Fruit fly (Drosophila melanogaster) whole organism, embryonic: ENCODE results near the gene CG43675.
A peak's percentile ranks its signal among the peaks of the same experiment; 100 is the strongest.

ENCODE experiments used
- Aef1 ChIP-seq: fragments of 200-800 bp; sonication (Bioruptor generic); IDR thresholded peaks from 3 replicates; pipeline ENCODE4 v1.3.6; 2022; ENCODE audit warnings: missing biosample characterization, missing genetic modification characterization
- Asciz ChIP-seq: fragments of 200-800 bp; sonication (Bioruptor generic); optimal IDR thresholded peaks from 2 replicates; lab custom pipeline; 2017; ENCODE audit warnings: missing biosample characterization, mild to moderate bottlenecking, missing genetic modification characterization, missing genetic modification reagents
- CG10959 ChIP-seq: fragments of 200-800 bp; sonication (Bioruptor generic); IDR thresholded peaks from 2 replicates; pipeline ENCODE4 v1.3.6; 2022; ENCODE audit warnings: missing biosample characterization, missing genetic modification characterization
- CG11093 ChIP-seq: fragments of 200-800 bp; sonication (Bioruptor generic); IDR thresholded peaks from 3 replicates; pipeline ENCODE4 v1.3.6; 2022; ENCODE audit warnings: missing biosample characterization, missing genetic modification characterization
- CG11504 ChIP-seq: fragments of 200-800 bp; sonication (Bioruptor generic); optimal IDR thresholded peaks from 3 replicates; lab custom pipeline; 2019; ENCODE audit warnings: missing biosample characterization, mild to moderate bottlenecking, missing genetic modification characterization, moderate library complexity
- CG11695 ChIP-seq: fragments of 200-800 bp; sonication (Bioruptor generic); IDR thresholded peaks from 3 replicates; pipeline ENCODE4 v1.3.6; 2022; ENCODE audit warnings: missing biosample characterization, missing genetic modification characterization
- CG12104 ChIP-seq: fragments of 200-800 bp; sonication (Bioruptor generic); optimal IDR thresholded peaks from 3 replicates; lab custom pipeline; 2016; ENCODE audit warnings: missing biosample characterization, missing genetic modification characterization
- CG14710 ChIP-seq: fragments of 200-800 bp; sonication (Bioruptor generic); optimal IDR thresholded peaks from 3 replicates; lab custom pipeline; 2019; ENCODE audit warnings: missing biosample characterization, mild to moderate bottlenecking, missing genetic modification characterization, moderate library complexity
- CG15011 ChIP-seq: fragments of 200-800 bp; sonication (Bioruptor generic); optimal IDR thresholded peaks from 3 replicates; lab custom pipeline; 2018; ENCODE audit warnings: missing biosample characterization, mild to moderate bottlenecking, missing genetic modification characterization
- CG1647 ChIP-seq: fragments of 200-800 bp; sonication (Bioruptor generic); optimal IDR thresholded peaks from 3 replicates; lab custom pipeline; 2016; ENCODE audit warnings: missing biosample characterization, missing genetic modification characterization
- CG17361 ChIP-seq: fragments of 200-800 bp; sonication (Bioruptor generic); IDR thresholded peaks from 3 replicates; pipeline ENCODE4 v1.3.6; 2022; ENCODE audit warnings: missing biosample characterization, missing genetic modification characterization
- CG17385 ChIP-seq: fragments of 200-800 bp; sonication (Bioruptor generic); optimal IDR thresholded peaks from 3 replicates; lab custom pipeline; 2018; ENCODE audit warnings: missing biosample characterization, mild to moderate bottlenecking, missing genetic modification characterization
- CG17829 ChIP-seq: fragments of 200-800 bp; optimal IDR thresholded peaks from 2 replicates; lab custom pipeline; 2019; ENCODE audit warnings: missing biosample characterization, mild to moderate bottlenecking, missing genetic modification characterization, moderate library complexity
- CG3065 ChIP-seq: fragments of 200-800 bp; sonication (Bioruptor generic); optimal IDR thresholded peaks from 2 replicates; lab custom pipeline; 2016; ENCODE audit warnings: missing biosample characterization, missing genetic modification characterization
- CG31388 ChIP-seq: fragments of 200-800 bp; sonication (Bioruptor generic); optimal IDR thresholded peaks from 2 replicates; lab custom pipeline; 2016; ENCODE audit warnings: missing biosample characterization, missing genetic modification characterization
- CG4707 ChIP-seq: fragments of 200-800 bp; sonication (Bioruptor generic); optimal IDR thresholded peaks from 2 replicates; lab custom pipeline; 2018; ENCODE audit warnings: missing biosample characterization, mild to moderate bottlenecking, missing genetic modification characterization, moderate library complexity
- CG6791 ChIP-seq: fragments of 200-800 bp; sonication (Bioruptor generic); IDR thresholded peaks from 3 replicates; pipeline ENCODE4 v1.3.6; 2022; ENCODE audit warnings: missing biosample characterization, missing genetic modification characterization; ENCODE audit not compliant: partially characterized antibody
- CG7839 ChIP-seq: fragments of 200-800 bp; sonication (Bioruptor generic); optimal IDR thresholded peaks from 3 replicates; lab custom pipeline; 2018; ENCODE audit warnings: missing biosample characterization, mild to moderate bottlenecking, missing genetic modification characterization, moderate library complexity
- CG8089 ChIP-seq: fragments of 200-800 bp; sonication (Bioruptor generic); optimal IDR thresholded peaks from 3 replicates; lab custom pipeline; 2016; ENCODE audit warnings: missing biosample characterization, missing genetic modification characterization
- CG8765 ChIP-seq: fragments of 200-800 bp; sonication (Bioruptor generic); IDR thresholded peaks from 2 replicates; pipeline ENCODE4 v1.3.6; 2022; ENCODE audit warnings: missing biosample characterization, missing genetic modification characterization
- CHES-1-like ChIP-seq: fragments of 200-800 bp; sonication (Bioruptor generic); optimal IDR thresholded peaks from 2 replicates; lab custom pipeline; 2016; ENCODE audit warnings: missing biosample characterization, missing genetic modification characterization
- Camta ChIP-seq: fragments of 200-800 bp; sonication (Bioruptor generic); optimal IDR thresholded peaks from 2 replicates; lab custom pipeline; 2016; ENCODE audit warnings: missing biosample characterization, missing genetic modification characterization
- D19A ChIP-seq: fragments of 200-800 bp; optimal IDR thresholded peaks from 3 replicates; lab custom pipeline; 2019; ENCODE audit warnings: missing biosample characterization, mild to moderate bottlenecking, missing genetic modification characterization, moderate library complexity
- Dip2 ChIP-seq: fragments of 200-800 bp; sonication (Bioruptor generic); IDR thresholded peaks from 2 replicates; pipeline ENCODE4 v1.3.6; 2022; ENCODE audit warnings: missing biosample characterization, missing genetic modification characterization
- Dll ChIP-seq: fragments of 200-800 bp; sonication (Bioruptor generic); IDR thresholded peaks from 4 replicates; pipeline ENCODE4 v1.3.6; 2022; ENCODE audit warnings: missing biosample characterization, missing genetic modification characterization; ENCODE audit not compliant: partially characterized antibody
- Elba2 ChIP-seq: fragments of 200-800 bp; sonication (Bioruptor generic); optimal IDR thresholded peaks from 3 replicates; lab custom pipeline; 2016; ENCODE audit warnings: missing biosample characterization, missing genetic modification characterization
- HmgD ChIP-seq: fragments of 200-800 bp; sonication (Bioruptor generic); optimal IDR thresholded peaks from 3 replicates; lab custom pipeline; 2016; ENCODE audit warnings: missing biosample characterization, missing genetic modification characterization
- Hmx ChIP-seq: fragments of 200-800 bp; sonication (Bioruptor generic); optimal IDR thresholded peaks from 2 replicates; lab custom pipeline; 2016; ENCODE audit warnings: missing biosample characterization, missing genetic modification characterization
- NFAT ChIP-seq: fragments of 200-800 bp; sonication (Bioruptor generic); IDR thresholded peaks from 2 replicates; pipeline ENCODE4 v1.3.6; 2022; ENCODE audit warnings: missing biosample characterization, missing genetic modification characterization
- Rx ChIP-seq: fragments of 200-800 bp; sonication (Bioruptor generic); IDR thresholded peaks from 2 replicates; pipeline ENCODE4 v1.3.6; 2022; ENCODE audit warnings: missing biosample characterization, missing genetic modification characterization
- Sox102F ChIP-seq: fragments of 200-800 bp; sonication (Bioruptor generic); optimal IDR thresholded peaks from 2 replicates; lab custom pipeline; 2018; ENCODE audit warnings: missing biosample characterization, mild to moderate bottlenecking, missing genetic modification characterization, moderate library complexity
- Xbp1 ChIP-seq: fragments of 200-800 bp; sonication (Bioruptor generic); optimal IDR thresholded peaks from 3 replicates; lab custom pipeline; 2016; ENCODE audit warnings: missing biosample characterization, mild to moderate bottlenecking, missing genetic modification characterization
- ara ChIP-seq: fragments of 200-800 bp; sonication (Bioruptor generic); IDR thresholded peaks from 2 replicates; pipeline ENCODE4 v1.3.6; 2022; ENCODE audit warnings: missing biosample characterization, missing genetic modification characterization
- bowl ChIP-seq: fragments of 200-800 bp; sonication (Bioruptor generic); IDR thresholded peaks from 2 replicates; pipeline ENCODE4 v1.3.6; 2022; ENCODE audit warnings: missing biosample characterization, missing genetic modification characterization
- crol ChIP-seq: fragments of 200-800 bp; sonication (Bioruptor generic); IDR thresholded peaks from 2 replicates; pipeline ENCODE4 v1.3.6; 2022; ENCODE audit warnings: missing biosample characterization, missing genetic modification characterization
- fd102C ChIP-seq: fragments of 200-800 bp; sonication (Bioruptor generic); optimal IDR thresholded peaks from 2 replicates; lab custom pipeline; 2018; ENCODE audit warnings: missing biosample characterization, mild to moderate bottlenecking, missing genetic modification characterization, moderate library complexity
- gcm ChIP-seq: fragments of 200-800 bp; sonication (Bioruptor generic); optimal IDR thresholded peaks from 2 replicates; lab custom pipeline; 2019; ENCODE audit warnings: missing biosample characterization, mild to moderate bottlenecking, missing genetic modification characterization, moderate library complexity
- ham ChIP-seq: fragments of 200-800 bp; sonication (Bioruptor generic); IDR thresholded peaks from 2 replicates; pipeline ENCODE4 v1.3.6; 2022; ENCODE audit warnings: missing biosample characterization, missing genetic modification characterization
- insv ChIP-seq, 2 experiments: fragments of 200-800 bp; sonication (Bioruptor generic); optimal IDR thresholded peaks; 3 replicates each; lab custom pipeline; 2016 to 2018; ENCODE audit warnings: missing biosample characterization in 2 of 2, missing genetic modification characterization in 2 of 2
- jing ChIP-seq: fragments of 200-800 bp; sonication (Bioruptor generic); optimal IDR thresholded peaks from 2 replicates; lab custom pipeline; 2018; ENCODE audit warnings: missing biosample characterization, mild to moderate bottlenecking, missing genetic modification characterization
- jumu ChIP-seq: fragments of 200-800 bp; sonication (Bioruptor generic); optimal IDR thresholded peaks from 3 replicates; lab custom pipeline; 2016; ENCODE audit warnings: missing biosample characterization, missing genetic modification characterization
- kay ChIP-seq: fragments of 200-800 bp; sonication (Bioruptor generic); optimal IDR thresholded peaks from 2 replicates; lab custom pipeline; 2016; ENCODE audit warnings: missing biosample characterization, missing genetic modification characterization
- nau ChIP-seq: fragments of 200-800 bp; sonication (Bioruptor generic); optimal IDR thresholded peaks from 3 replicates; lab custom pipeline; 2017; ENCODE audit warnings: missing biosample characterization, mild to moderate bottlenecking, missing genetic modification characterization, missing genetic modification reagents
- pan ChIP-seq, 4 experiments: fragments of >200 bp in 3 of 4; fragments of 200-800 bp in 1 of 4; sonication (Bioruptor generic) in 1 of 4; optimal IDR thresholded peaks in 3 of 4; IDR thresholded peaks in 1 of 4; 2 replicates each; pipeline versions ENCODE4 v1.3.6 to Lab custom; 2017 to 2022; ENCODE audit warnings: missing biosample characterization in 2 of 4, missing genetic modification characterization in 2 of 4, mixed read lengths in 1 of 4
- schlank ChIP-seq: fragments of 200-800 bp; sonication (Bioruptor generic); optimal IDR thresholded peaks from 2 replicates; lab custom pipeline; 2018; ENCODE audit warnings: missing biosample characterization, mild to moderate bottlenecking, missing genetic modification characterization
- sim ChIP-seq: fragments of 200-800 bp; sonication (Bioruptor generic); IDR thresholded peaks from 2 replicates; pipeline ENCODE4 v1.3.6; 2022; ENCODE audit warnings: missing biosample characterization, missing genetic modification characterization
- so ChIP-seq: fragments of 200-800 bp; sonication (Bioruptor generic); IDR thresholded peaks from 3 replicates; pipeline ENCODE4 v1.3.6; 2022; ENCODE audit warnings: missing biosample characterization, missing genetic modification characterization
- tgo ChIP-seq: fragments of 200-800 bp; sonication (Bioruptor generic); IDR thresholded peaks from 3 replicates; pipeline ENCODE4 v1.3.6; 2022; ENCODE audit warnings: missing biosample characterization, missing genetic modification characterization
- vfl ChIP-seq: fragments of 200-800 bp; sonication (Bioruptor generic); optimal IDR thresholded peaks from 2 replicates; lab custom pipeline; 2016; ENCODE audit warnings: missing biosample characterization, missing genetic modification characterization
- yki ChIP-seq: fragments of >200 bp; optimal IDR thresholded peaks from 3 replicates; lab custom pipeline; 2018
- z ChIP-seq: fragments of 200-800 bp; sonication (Bioruptor generic); IDR thresholded peaks from 3 replicates; pipeline ENCODE4 v1.3.6; 2022; ENCODE audit warnings: missing biosample characterization, missing genetic modification characterization
- zfh1 ChIP-seq: fragments of 200-800 bp; sonication (Bioruptor generic); IDR thresholded peaks from 3 replicates; pipeline ENCODE4 v1.3.6; 2022; ENCODE audit warnings: missing biosample characterization, missing genetic modification characterization

Gene CG43675

dm6 chr3R:9370413-9370812 is 15.1 kb downstream of the CG43675 start (continued):
- TF ChIP-seq CG11504 (tag; lab: Kevin White, UChicago) (peak; percentile 72), fd102C (GFP tag; lab: Kevin White, UChicago) (no peak), gcm (GFP tag; lab: Kevin White, UChicago) (no peak), Rx (GFP tag; lab: Robert Waterston, UW) (no peak), CG11695 (GFP tag; lab: Robert Waterston, UW) (peak; percentile 58; the same call in 1 of the 3 replicates), CG15011 (GFP tag; lab: Kevin White, UChicago) (peak; percentile 0), HmgD (no peak), z (GFP tag; lab: Robert Waterston, UW) (no peak), ham (no peak), CG10959 (GFP tag; lab: Robert Waterston, UW) (no peak), Aef1 (peak; percentile 59; the same call in 2 of the 3 replicates), Asciz (GFP tag; lab: Kevin White, UChicago) (peak; percentile 30), jumu (GFP tag; lab: Kevin White, UChicago) (no peak), NFAT (GFP tag; lab: Robert Waterston, UW) (peak; percentile 38; the same call in 1 of the 2 replicates), ara (GFP tag; lab: Robert Waterston, UW) (no peak), CG1647 (GFP tag; lab: Kevin White, UChicago) (peak; percentile 31), Camta (GFP tag; lab: Kevin White, UChicago) (peak; percentile 26), CG31388 (GFP tag; lab: Kevin White, UChicago) (no peak), CG17829 (peak; percentile 5), CG11093 (GFP tag; lab: Robert Waterston, UW) (no peak), Hmx (GFP tag; lab: Kevin White, UChicago) (no peak), nau (no peak), D19A (peak; percentile 97), bowl (GFP tag; lab: Robert Waterston, UW) (no peak), Xbp1 (peak; percentile 62), schlank (tag; lab: Kevin White, UChicago) (no peak), kay (GFP tag; lab: Kevin White, UChicago) (no peak), yki (lab: Kevin White, UChicago) (no peak), CG7839 (peak; percentile 60), pan (optimal IDR thresholded peaks at IDR 0.05; lab: Kevin White, UChicago) (no peak), pan (GFP tag; optimal IDR thresholded peaks at IDR 0.05 in 1 of 2, IDR thresholded peaks at IDR 0.05 in 1 of 2) (peak in 1 of 2 experiments; percentile 76), CG12104 (GFP tag; lab: Kevin White, UChicago) (peak; percentile 10), so (GFP tag; lab: Robert Waterston, UW) (peak; percentile 71), CG4707 (no peak), Sox102F (GFP tag; lab: Kevin White, UChicago) (peak; percentile 71), CG17361 (GFP tag; lab: Robert Waterston, UW) (peak; percentile 42; the same call in 1 of the 3 replicates), zfh1 (GFP tag; lab: Robert Waterston, UW) (peak; percentile 35; the same call in 1 of the 3 replicates), jing (GFP tag; lab: Kevin White, UChicago) (no peak), Elba2 (GFP tag; lab: Kevin White, UChicago) (no peak), crol (GFP tag; lab: Robert Waterston, UW) (no peak), CG14710 (tag; lab: Kevin White, UChicago) (no peak), CG17385 (peak; percentile 51), vfl (GFP tag; lab: Kevin White, UChicago) (no peak), CG8089 (GFP tag; lab: Kevin White, UChicago) (no peak), Dip2 (GFP tag; lab: Robert Waterston, UW) (no peak), CG3065 (no peak), sim (GFP tag; lab: Robert Waterston, UW) (no peak), CG8765 (no peak), insv (GFP tag; optimal IDR thresholded peaks at IDR 0.05; lab: Kevin White, UChicago) (no peak), CG6791 (GFP tag; lab: Robert Waterston, UW) (no peak), Dll (GFP tag; lab: Robert Waterston, UW) (no peak), CHES-1-like (no peak), tgo (peak; percentile 64; the same call in 2 of the 3 replicates)
